Worm (Caenorhabditis elegans): ENCODE measurements around the gene srz-104.
"Not testable (repeated sequence)": the region's sequence is repeated elsewhere in the genome, so short reads cannot be mapped to it uniquely, and the experiment has no call there.

Gene srz-104

ce11 chrIV:16323373-16323772 lies at the start of gene srz-104:
Gene srz-104, plus strand, starts transcription at chrIV:16323673.
- TF ChIP-seq unc-62 (GFP tag; optimal IDR thresholded peaks at IDR 0.05): no peak

DNA sequence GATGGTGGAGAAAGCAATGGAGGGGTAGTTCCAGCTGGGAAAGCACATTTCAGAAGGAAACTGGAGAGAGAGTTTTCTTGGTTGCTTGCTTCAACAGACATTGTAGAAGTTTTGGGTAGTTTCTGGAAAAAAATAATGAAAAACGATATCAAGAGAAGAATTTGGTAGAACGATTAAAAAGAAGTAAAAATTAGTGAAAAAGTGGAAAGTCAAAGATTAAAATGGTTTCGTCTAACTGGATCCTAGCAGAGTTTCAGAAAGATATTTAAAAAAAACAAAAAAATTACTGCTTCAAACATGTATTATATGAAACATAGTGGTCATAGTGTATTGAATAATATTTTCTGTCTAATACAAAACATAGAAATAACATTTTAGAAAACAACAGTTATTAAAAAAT lies 46.2 kb upstream of the srz-104 start, which contains the start of gene F38C2.7:
F38C2.7 (minus strand) TSS at position 101 of the 400 bp plus-strand sequence.
- no peak for TF ChIP-seq unc-62 (GFP tag; optimal IDR thresholded peaks at IDR 0.05)

DNA sequence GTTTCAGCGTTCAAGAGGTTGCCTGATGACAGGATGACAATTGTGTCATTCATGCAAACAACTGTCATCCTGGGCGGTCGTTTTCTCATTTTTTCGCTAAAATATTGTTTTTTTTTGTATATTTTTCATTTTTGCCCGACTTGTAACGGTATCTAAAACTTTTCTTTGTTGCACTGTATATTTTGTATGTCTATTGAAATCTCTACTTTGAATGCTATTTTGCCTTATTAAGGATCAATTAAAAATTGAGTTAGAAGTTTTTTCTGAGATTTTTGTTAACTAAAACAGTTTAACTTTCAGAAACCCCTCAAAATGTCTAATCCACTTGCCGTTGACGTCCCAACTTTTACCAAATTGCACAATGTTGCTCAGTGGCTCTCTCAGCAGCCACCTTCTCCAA lies 45.6 kb upstream of the srz-104 start, which contains the start of gene ccch-2:
ccch-2 (plus strand) TSS at position 301 of the 400 bp plus-strand sequence.
- no peak for TF ChIP-seq unc-62 (GFP tag; optimal IDR thresholded peaks at IDR 0.05)

DNA sequence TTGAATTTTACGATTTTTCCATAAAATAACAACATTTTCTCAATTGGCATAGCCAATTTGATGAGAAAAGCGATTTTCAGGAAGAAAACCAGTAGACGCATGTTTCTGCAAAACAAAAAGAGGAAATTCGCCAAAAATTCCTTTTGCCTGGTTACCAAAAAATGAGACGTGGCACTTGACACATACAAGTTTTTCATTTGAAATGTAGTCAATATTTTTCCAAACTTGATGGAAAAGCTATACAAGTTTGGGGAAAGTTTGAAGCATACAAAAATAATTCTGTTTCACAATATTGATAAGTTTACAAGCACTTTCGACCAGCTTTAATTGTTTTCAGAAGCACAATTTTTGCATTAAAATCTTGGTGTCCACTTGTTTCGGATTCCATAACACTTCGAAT lies 42.9 kb upstream of the srz-104 start, which contains the start of gene clec-191:
clec-191 (minus strand) TSS at position 101 of the 400 bp plus-strand sequence.
- no peak for TF ChIP-seq unc-62 (GFP tag; optimal IDR thresholded peaks at IDR 0.05)

- TF ChIP-seq unc-62 (GFP tag; optimal IDR thresholded peaks at IDR 0.05): no peak
Observed at ce11 chrIV:16290745-16291144, 32.7 kb upstream of the srz-104 start, which contains the start of gene srz-75. Gene srz-75, minus strand, starts transcription at chrIV:16290845.

- TF ChIP-seq unc-62 (GFP tag; optimal IDR thresholded peaks at IDR 0.05): no peak
Observed at ce11 chrIV:16293889-16294288, 29.6 kb upstream of the srz-104 start.

- no peak for TF ChIP-seq unc-62 (GFP tag; optimal IDR thresholded peaks at IDR 0.05)
Observed at ce11 chrIV:16298851-16299250, 24.6 kb upstream of the srz-104 start, which contains the start of gene srz-72. Gene srz-72, plus strand, starts transcription at chrIV:16299151.

ce11 chrIV:16306918-16307317 lies 16.6 kb upstream of the srz-104 start:
- TF ChIP-seq unc-62 (GFP tag; optimal IDR thresholded peaks at IDR 0.05): no peak

DNA sequence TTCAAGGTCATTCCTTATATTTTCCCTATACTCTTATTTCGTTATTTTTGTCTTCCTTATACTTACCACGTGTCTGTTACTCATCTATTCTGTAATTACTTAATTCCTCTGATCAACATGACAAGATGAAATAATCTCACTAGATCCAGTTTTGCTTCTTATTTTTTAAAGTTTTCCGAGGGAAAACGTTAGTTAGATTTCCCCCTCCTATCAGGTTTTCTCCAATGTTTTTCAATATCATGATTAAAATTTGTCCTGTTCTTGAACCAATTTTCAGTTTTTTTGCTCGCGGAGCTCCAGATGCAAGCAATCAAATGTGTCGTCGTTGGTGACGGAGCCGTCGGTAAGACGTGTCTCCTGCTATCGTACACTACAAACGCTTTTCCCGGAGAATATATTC lies 15.5 kb upstream of the srz-104 start, which contains the start of gene rac-2:
rac-2 (plus strand) TSS at position 301 of the 400 bp plus-strand sequence.
- not testable (repeated sequence) for TF ChIP-seq unc-62 (GFP tag; optimal IDR thresholded peaks at IDR 0.05)

DNA sequence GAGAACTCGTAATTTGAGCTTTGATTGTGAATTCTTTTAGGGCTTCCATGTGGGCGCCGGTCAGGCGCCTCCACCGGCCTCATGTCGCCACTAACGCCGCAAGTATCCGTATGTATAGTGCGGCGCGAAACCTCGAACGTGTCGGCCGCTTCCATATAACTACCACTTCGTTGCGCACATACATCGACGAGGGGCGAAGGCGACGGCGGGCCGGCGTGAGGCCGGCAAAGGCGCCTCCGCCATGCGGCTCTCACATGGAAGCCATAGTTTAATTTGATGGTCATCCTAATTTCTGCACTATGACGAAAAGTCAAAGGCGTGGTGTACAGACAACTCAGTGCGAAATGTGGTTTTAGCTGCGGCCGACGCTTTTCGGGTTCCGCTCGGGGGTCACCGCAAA lies 13.4 kb upstream of the srz-104 start:
- no peak for TF ChIP-seq unc-62 (GFP tag; optimal IDR thresholded peaks at IDR 0.05)

- TF ChIP-seq unc-62 (GFP tag; optimal IDR thresholded peaks at IDR 0.05): no peak
Observed at ce11 chrIV:16320410-16320809, 3.1 kb upstream of the srz-104 start, which contains the start of gene K03D3.5. Gene K03D3.5, minus strand, starts transcription at chrIV:16320510.

- TF ChIP-seq unc-62 (GFP tag; optimal IDR thresholded peaks at IDR 0.05): no peak
Observed at ce11 chrIV:16320866-16321265, 2.6 kb upstream of the srz-104 start, which contains the start of gene srz-61. Gene srz-61, plus strand, starts transcription at chrIV:16321166.

ce11 chrIV:16324589-16324988 lies 1.1 kb downstream of the srz-104 start, which contains the start of gene srz-105:
Gene srz-105, plus strand, starts transcription at chrIV:16324889.
- TF ChIP-seq unc-62 (GFP tag; optimal IDR thresholded peaks at IDR 0.05): no peak

DNA sequence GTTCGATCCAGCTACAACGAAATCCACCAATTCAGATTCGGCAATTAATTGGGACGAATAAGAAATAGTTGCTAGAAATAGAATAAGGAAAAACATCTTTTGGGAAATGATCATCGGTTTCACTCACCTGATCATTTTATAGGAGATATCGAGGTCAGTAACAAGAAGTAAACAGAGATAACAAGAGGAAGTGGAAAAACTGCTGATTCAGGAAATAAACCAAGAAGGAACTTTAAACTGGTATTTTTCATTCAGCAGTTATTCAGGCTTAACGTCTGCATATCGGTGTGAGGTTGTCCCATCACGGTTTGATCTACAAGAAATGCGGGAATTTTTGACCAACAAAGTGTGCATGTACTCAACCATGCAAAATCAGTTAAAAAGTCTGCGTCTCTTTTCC lies 5.0 kb downstream of the srz-104 start, which contains the start of gene K03D3.2:
K03D3.2 (minus strand) TSS at position 101 of the 400 bp plus-strand sequence.
- no peak for TF ChIP-seq unc-62 (GFP tag; optimal IDR thresholded peaks at IDR 0.05)

DNA sequence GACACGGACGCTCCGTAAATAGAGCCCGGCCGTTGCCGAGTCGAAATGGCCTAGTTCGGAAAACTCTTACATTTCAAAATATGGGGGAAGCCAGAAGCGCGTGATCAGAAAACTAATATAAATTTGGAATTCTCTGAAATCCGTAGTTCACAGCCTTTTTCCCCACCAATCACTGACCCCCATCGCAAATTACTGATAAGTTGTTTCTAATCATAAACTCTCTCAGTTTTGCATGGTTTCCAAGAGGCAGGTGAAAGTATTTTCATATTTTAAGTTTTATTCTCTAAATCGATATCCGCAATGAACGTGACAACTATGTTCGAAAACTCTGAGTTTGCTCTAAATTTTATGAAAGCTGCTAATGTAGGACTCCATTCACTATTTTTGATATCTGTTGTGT lies 5.7 kb downstream of the srz-104 start, which contains the start of gene srz-74:
srz-74 (plus strand) TSS at position 301 of the 400 bp plus-strand sequence.
- no peak for TF ChIP-seq unc-62 (GFP tag; optimal IDR thresholded peaks at IDR 0.05)

ce11 chrIV:16330508-16330907 lies 7.0 kb downstream of the srz-104 start:
- TF ChIP-seq unc-62 (GFP tag; optimal IDR thresholded peaks at IDR 0.05): no peak

DNA sequence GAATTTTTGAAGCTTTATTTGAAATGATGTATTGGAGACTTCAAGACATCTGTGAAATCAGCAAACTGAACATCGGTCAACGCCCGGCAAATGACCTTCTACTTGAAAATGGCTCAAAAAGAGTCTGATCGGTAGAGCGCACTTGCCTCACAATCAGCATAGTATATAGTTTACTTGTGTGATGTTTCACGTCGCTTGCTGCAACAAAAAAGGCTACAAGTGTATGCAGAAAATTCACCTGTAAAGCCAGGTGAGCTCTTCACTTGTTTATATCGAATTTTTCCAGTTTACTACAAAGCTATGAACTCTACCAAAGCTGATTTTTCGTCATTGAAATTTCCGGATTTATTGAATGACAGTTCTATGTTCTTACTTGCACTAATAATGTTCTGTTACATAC lies 9.1 kb downstream of the srz-104 start, which contains the start of gene srz-71:
srz-71 (plus strand) TSS at position 301 of the 400 bp plus-strand sequence.
- TF ChIP-seq unc-62 (GFP tag; optimal IDR thresholded peaks at IDR 0.05): no peak
